Worm (Caenorhabditis elegans) whole organism, L1 larva: ENCODE results near the gene C05B5.11.

ENCODE experiments used
- nhr-20 ChIP-seq: sonication (generic microtip); optimal IDR thresholded peaks from 2 replicates; lab custom pipeline; 2016; ENCODE audit warnings: mild to moderate bottlenecking, missing genetic modification characterization, missing compliant biosample characterization
- nhr-84 ChIP-seq: sonication (generic microtip); optimal IDR thresholded peaks from 2 replicates; lab custom pipeline; 2017; ENCODE audit warnings: missing biosample characterization, missing genetic modification characterization
- nhr-85 ChIP-seq: sonication (generic microtip); peaks from one replicate; lab custom pipeline; 2016; ENCODE audit warnings: missing genetic modification characterization, inconsistent platforms, missing compliant biosample characterization
- pag-3 ChIP-seq: sonication (generic microtip); optimal IDR thresholded peaks from 2 replicates; lab custom pipeline; 2017; ENCODE audit warnings: missing genetic modification characterization, mild to moderate bottlenecking, missing compliant biosample characterization, antibody characterized with exemption, borderline replicate concordance; ENCODE audit not compliant: insufficient read depth
- sox-4 ChIP-seq: sonication (generic microtip); optimal IDR thresholded peaks from 2 replicates; lab custom pipeline; 2016; ENCODE audit warnings: missing genetic modification characterization, missing compliant biosample characterization
- xbp-1 ChIP-seq: sonication (generic microtip); optimal IDR thresholded peaks from 2 replicates; lab custom pipeline; 2016; ENCODE audit warnings: missing genetic modification characterization, missing compliant biosample characterization

- no peak for TF ChIP-seq nhr-20 (tag; lab: Kevin White, UChicago)
- no peak for TF ChIP-seq sox-4 (tag; lab: Kevin White, UChicago)
- no peak for TF ChIP-seq nhr-84 (tag; lab: Kevin White, UChicago)
- no peak for TF ChIP-seq pag-3 (tag; lab: Kevin White, UChicago)
- no peak for TF ChIP-seq nhr-85 (tag; lab: Kevin White, UChicago)
- TF ChIP-seq xbp-1 (tag; lab: Kevin White, UChicago) = no peak
Observed at ce11 chrIII:10033213-10033612, 28.9 kb downstream of the C05B5.11 start, which contains the start of gene M04D8.5.
